Worm (Caenorhabditis elegans): ENCODE measurements around the gene col-130.

ce11 chrIV:12408625-12409024, 19.7 kb downstream of the col-130 start, which contains the start of gene dsb-1:
- TF ChIP-seq lin-11 (tag; optimal IDR thresholded peaks at IDR 0.05) (no peak), ama-1 (optimal IDR thresholded peaks at IDR 0.05) (no peak), fkh-10 (GFP tag; optimal IDR thresholded peaks at IDR 0.05) (no peak), tbx-2 (tag; optimal IDR thresholded peaks at IDR 0.05) (no peak), T23F11.4 (GFP tag; optimal IDR thresholded peaks at IDR 0.05) (no peak), ttx-3 (tag; optimal IDR thresholded peaks at IDR 0.05) (no peak), unc-42 (tag; optimal IDR thresholded peaks at IDR 0.05) (no peak), pat-9 (tag; optimal IDR thresholded peaks at IDR 0.05) (no peak), unc-55 (GFP tag; optimal IDR thresholded peaks at IDR 0.05) (no peak), K09A11.1 (tag; optimal IDR thresholded peaks at IDR 0.05; ENCODE audit: insufficient read depth) (no peak), ceh-31 (tag; optimal IDR thresholded peaks at IDR 0.05) (no peak), syd-9 (tag; optimal IDR thresholded peaks at IDR 0.05) (no peak), F13H6.1 (tag; optimal IDR thresholded peaks at IDR 0.05) (no peak), unc-86 (tag; optimal IDR thresholded peaks at IDR 0.05) (no peak)

All from whole organism, late embryonic.